Worm (Caenorhabditis elegans) whole organism, L1 larva: ENCODE data around the gene F15B9.8.

Source experiments
- aha-1 ChIP-seq: fragments of 150-350 bp; optimal IDR thresholded peaks from 2 replicates; lab custom pipeline; 2014; ENCODE audit warnings: missing biosample characterization, missing genetic modification characterization
- aly-2 ChIP-seq: fragments of 150-350 bp; optimal IDR thresholded peaks from 2 replicates; lab custom pipeline; 2014; ENCODE audit warnings: missing biosample characterization, missing genetic modification characterization
- ama-1 ChIP-seq: fragments of 150-350 bp; optimal IDR thresholded peaks from 2 replicates; lab custom pipeline; 2014
- ces-1 ChIP-seq: fragments of 150-350 bp; optimal IDR thresholded peaks from 2 replicates; lab custom pipeline; 2014; ENCODE audit warnings: missing biosample characterization, missing genetic modification reagents, missing genetic modification characterization
- elt-2 ChIP-seq: sonication (generic microtip); optimal IDR thresholded peaks from 2 replicates; lab custom pipeline; 2016; ENCODE audit warnings: missing genetic modification characterization, mild to moderate bottlenecking, inconsistent platforms, missing compliant biosample characterization, missing genetic modification reagents
- lsy-2 ChIP-seq, 2 experiments: fragments of 150-350 bp; optimal IDR thresholded peaks; 2 replicates each; lab custom pipeline; 2014; ENCODE audit warnings: missing biosample characterization in 2 of 2, missing genetic modification characterization in 2 of 2
- nhr-237 ChIP-seq: fragments of 150-350 bp; optimal IDR thresholded peaks from 2 replicates; lab custom pipeline; 2014; ENCODE audit warnings: missing biosample characterization, missing genetic modification characterization
- snpc-4 ChIP-seq: fragments of 150-350 bp; optimal IDR thresholded peaks from 2 replicates; lab custom pipeline; 2014; ENCODE audit warnings: missing biosample characterization, missing genetic modification characterization

DNA sequence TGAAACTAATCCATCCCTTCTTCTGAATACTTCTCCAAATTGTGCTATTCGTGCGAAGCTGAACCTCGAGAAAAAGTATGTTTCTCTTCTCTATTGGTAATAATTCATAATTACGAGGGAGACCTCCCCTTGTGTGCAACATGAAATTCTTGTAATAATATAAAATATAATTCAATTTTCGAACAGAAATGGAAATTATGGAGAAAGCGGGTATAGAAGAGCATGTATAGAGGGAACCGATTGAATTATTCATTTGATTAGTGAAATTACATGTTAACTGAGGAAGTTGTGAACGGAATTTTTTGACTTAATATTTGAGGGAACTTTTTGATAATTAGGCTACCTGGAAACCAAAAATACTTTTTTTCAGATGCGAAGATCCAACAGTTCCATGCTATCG is 40.5 kb downstream of the F15B9.8 start:
- TF ChIP-seq snpc-4 (no peak), aha-1 (tag; lab: Kevin White, UChicago) (no peak), ces-1 (GFP tag; lab: Kevin White, UChicago) (no peak), lsy-2 (tag; optimal IDR thresholded peaks at IDR 0.05; lab: Kevin White, UChicago) (no peak), aly-2 (tag; lab: Kevin White, UChicago) (no peak), elt-2 (tag; lab: Kevin White, UChicago) (no peak), nhr-237 (tag; lab: Kevin White, UChicago) (no peak), ama-1 (no peak)
